Worm (Caenorhabditis elegans) whole organism, young adult: Measurements from ENCODE around the gene C50E3.13.

Experiments used
- T26A5.8 ChIP-seq: sonication (generic microtip); optimal IDR thresholded peaks from 2 replicates; lab custom pipeline; 2016; ENCODE audit warnings: missing genetic modification characterization, missing compliant biosample characterization
- bed-2 ChIP-seq: fragments of 200-800 bp; sonication (Bioruptor generic); IDR thresholded peaks from 2 replicates; pipeline ENCODE4 v1.3.6; 2022; ENCODE audit warnings: missing genetic modification reagents, missing genetic modification characterization, missing compliant biosample characterization
- nhr-90 ChIP-seq: sonication (generic microtip); optimal IDR thresholded peaks from 2 replicates; lab custom pipeline; 2016; ENCODE audit warnings: missing genotype, mild to moderate bottlenecking, missing genetic modification characterization, missing compliant biosample characterization
- pha-4 ChIP-seq: fragments of 150-350 bp; sonication (generic microtip); optimal IDR thresholded peaks from 2 replicates; lab custom pipeline; 2014; ENCODE audit warnings: missing biosample characterization, missing genetic modification reagents, missing genetic modification characterization
- rpc-1 ChIP-seq, 2 experiments: fragments of 150-350 bp in 1 of 2; sonication (generic microtip) in 1 of 2; optimal IDR thresholded peaks; 2 replicates each; lab custom pipeline; 2014 to 2018; ENCODE audit warnings: missing biosample characterization in 1 of 2, missing genetic modification characterization in 1 of 2, missing genetic modification reagents in 1 of 2, missing genotype in 1 of 2
- snpc-4 ChIP-seq, 5 experiments: fragments of 150-350 bp in 1 of 5; sonication (generic microtip) in 4 of 5; optimal IDR thresholded peaks; 2 replicates each; lab custom pipeline; 2014 to 2018; ENCODE audit warnings: missing genetic modification characterization in 5 of 5, missing biosample characterization in 3 of 5, antibody characterized with exemption in 2 of 5, mild to moderate bottlenecking in 2 of 5, missing compliant biosample characterization in 2 of 5, missing genotype in 2 of 5, moderate library complexity in 2 of 5, missing genetic modification reagents in 1 of 5
- unc-62 ChIP-seq: fragments of 150-350 bp; optimal IDR thresholded peaks from 2 replicates; lab custom pipeline; 2014; ENCODE audit warnings: missing biosample characterization, missing genetic modification reagents, missing genetic modification characterization

- TF ChIP-seq T26A5.8 (tag; lab: Kevin White, UChicago) (no peak), unc-62 (GFP tag; lab: Kevin White, UChicago) (no peak), bed-2 (GFP tag; lab: Robert Waterston, UW) (no peak), rpc-1 (optimal IDR thresholded peaks at IDR 0.05; lab: Kevin White, UChicago) (no peak), rpc-1 (tag; optimal IDR thresholded peaks at IDR 0.05; lab: Kevin White, UChicago) (no peak), snpc-4 (GFP tag; optimal IDR thresholded peaks at IDR 0.05; lab: Kevin White, UChicago) (no peak), snpc-4 (tag; optimal IDR thresholded peaks at IDR 0.05; lab: Kevin White, UChicago) (no peak), nhr-90 (tag; lab: Kevin White, UChicago) (no peak), pha-4 (tag; lab: Kevin White, UChicago) (no peak)
These were observed 23.9 kb downstream of the C50E3.13 start, which contains the start of gene C50E3.9 for ce11 chrV:7600149-7600548.
